Worm (Caenorhabditis elegans): ENCODE measurements around the gene Y39A3CL.7.

Gene Y39A3CL.7

ce11 chrIII:1859532-1859931 lies 34.8 kb downstream of the Y39A3CL.7 start, which contains the start of gene ddp-1 (continued):
- TF ChIP-seq ceh-88 (GFP tag; IDR thresholded peaks at IDR 0.05), result peak; percentile 83
- peak; percentile 91 for TF ChIP-seq sup-37 (GFP tag; optimal IDR thresholded peaks at IDR 0.05)

ce11 chrIII:1860129-1860528 lies 35.4 kb downstream of the Y39A3CL.7 start, which contains the start of gene ttc-7:
Gene ttc-7 (plus strand): TSS chrIII:1860429.
- TF ChIP-seq lin-15B (tag; optimal IDR thresholded peaks at IDR 0.05) (no peak), unc-98 (GFP tag; IDR thresholded peaks at IDR 0.05) (no peak), lir-3 (tag; optimal IDR thresholded peaks at IDR 0.05; ENCODE audit: poor library complexity) (no peak), ceh-8 (GFP tag; optimal IDR thresholded peaks at IDR 0.05) (no peak), ztf-11 (tag; optimal IDR thresholded peaks at IDR 0.05) (no peak), grh-1 (GFP tag; IDR thresholded peaks at IDR 0.05) (no peak), nhr-85 (tag) (no peak), vab-15 (tag; optimal IDR thresholded peaks at IDR 0.05) (no peak), unc-86 (tag; optimal IDR thresholded peaks at IDR 0.05) (no peak), fos-1 (tag; optimal IDR thresholded peaks at IDR 0.05) (no peak)

- TF ChIP-seq aly-2 (tag; optimal IDR thresholded peaks at IDR 0.05) (no peak), nhr-90 (tag; optimal IDR thresholded peaks at IDR 0.05; ENCODE audit: poor library complexity) (no peak), nhr-77 (tag; optimal IDR thresholded peaks at IDR 0.05) (no peak), irx-1 (tag; optimal IDR thresholded peaks at IDR 0.05) (no peak), hlh-17 (GFP tag; optimal IDR thresholded peaks at IDR 0.05; ENCODE audit: borderline replicate concordance) (no peak), blmp-1 (tag; optimal IDR thresholded peaks at IDR 0.05) (no peak), Y116A8C.19 (tag; optimal IDR thresholded peaks at IDR 0.05; ENCODE audit: borderline replicate concordance) (no peak), pag-3 (tag; optimal IDR thresholded peaks at IDR 0.05; ENCODE audit: borderline replicate concordance, insufficient read depth) (no peak), lin-15B (tag; optimal IDR thresholded peaks at IDR 0.05) (no peak), mef-2 (tag; optimal IDR thresholded peaks at IDR 0.05) (no peak), zip-4 (GFP tag; optimal IDR thresholded peaks at IDR 0.05) (no peak), F16B12.6 (tag; optimal IDR thresholded peaks at IDR 0.05) (no peak), xbp-1 (tag; optimal IDR thresholded peaks at IDR 0.05) (no peak)
Observed at ce11 chrIII:1876267-1876865, 51.6 kb downstream of the Y39A3CL.7 start.

ce11 chrIII:1877189-1877588 lies 52.5 kb downstream of the Y39A3CL.7 start:
- TF ChIP-seq lin-13 (GFP tag; optimal IDR thresholded peaks at IDR 0.05) (peak; percentile 0), nhr-19 (GFP tag; conservative IDR thresholded peaks at IDR 0.05) (no peak), snu-23 (GFP tag; optimal IDR thresholded peaks at IDR 0.05) (no peak), lsy-2 (tag; optimal IDR thresholded peaks at IDR 0.05) (peak in 1 of 2 experiments; percentile 31), aha-1 (tag; optimal IDR thresholded peaks at IDR 0.05) (no peak)

- TF ChIP-seq pax-3 (tag; optimal IDR thresholded peaks at IDR 0.05) (no peak), ceh-82 (tag; optimal IDR thresholded peaks at IDR 0.05) (no peak), rnt-1 (tag; optimal IDR thresholded peaks at IDR 0.05) (no peak), skn-1 (tag; optimal IDR thresholded peaks at IDR 0.05) (no peak), vab-15 (tag; optimal IDR thresholded peaks at IDR 0.05) (no peak), ceh-88 (GFP tag; IDR thresholded peaks at IDR 0.05) (no peak)
Observed at ce11 chrIII:1878065-1878464, 53.3 kb downstream of the Y39A3CL.7 start, which contains the start of gene smi-1. Gene smi-1 (plus strand): TSS chrIII:1878365.

Data from whole organism, L1 larva.